In the genomic region with DNA sequence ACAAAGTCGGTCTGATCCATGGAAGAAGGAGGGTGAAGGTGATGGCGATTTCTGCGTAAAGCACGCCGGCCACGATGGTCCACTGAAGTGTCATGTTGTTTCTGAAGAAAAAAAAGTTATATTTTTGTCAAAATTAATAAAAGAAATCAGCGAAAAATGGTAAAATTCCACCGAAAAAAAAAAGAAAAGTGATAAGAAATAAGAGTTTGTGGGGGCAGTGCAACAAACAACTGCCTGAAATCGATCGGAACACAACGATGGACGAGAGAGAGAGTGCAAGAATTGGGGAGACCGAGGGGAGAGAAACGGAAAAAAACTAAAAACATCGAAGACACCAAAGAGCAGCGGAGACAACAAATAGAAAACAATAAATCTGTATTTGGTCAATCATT, we compare ENCODE assay signal across 1 worm cellular context.
TF ChIP-seq lines count a peak whose summit lies in the region.

A gene (minus strand): TSS at position 101 of the 392 bp plus-strand sequence.

TF ChIP-seq in whole organism, L4 larva, 104 proteins besides CTCF, POLR2A, EP300 and RAD21 (continued from another document):
- TF ChIP-seq ceh-32 (tag; optimal IDR thresholded peaks at IDR 0.05; lab: Kevin White, UChicago; ENCODE audit: poor library complexity) (no peak), lin-13 (GFP tag; optimal IDR thresholded peaks at IDR 0.05; lab: Kevin White, UChicago) (no peak), lin-38 (GFP tag; IDR thresholded peaks at IDR 0.05; lab: Robert Waterston, UW) (0 out of 2 replicates have a peak, but pooled peaks have one; percentile 20), mep-1 (tag; optimal IDR thresholded peaks at IDR 0.05; lab: Kevin White, UChicago) (no peak), zip-11 (GFP tag; IDR thresholded peaks at IDR 0.05; lab: Robert Waterston, UW) (no peak), nhr-111 (GFP tag; optimal IDR thresholded peaks at IDR 0.05; lab: Kevin White, UChicago) (no peak), php-3 (GFP tag; IDR thresholded peaks at IDR 0.05; lab: Robert Waterston, UW) (no peak), spr-3 (GFP tag; optimal IDR thresholded peaks at IDR 0.05; lab: Kevin White, UChicago) (no peak), ceh-62 (tag; optimal IDR thresholded peaks at IDR 0.05; lab: Kevin White, UChicago) (no peak)
